Worm (Caenorhabditis elegans): ENCODE results near the gene F46C3.7.

Gene F46C3.7

DNA sequence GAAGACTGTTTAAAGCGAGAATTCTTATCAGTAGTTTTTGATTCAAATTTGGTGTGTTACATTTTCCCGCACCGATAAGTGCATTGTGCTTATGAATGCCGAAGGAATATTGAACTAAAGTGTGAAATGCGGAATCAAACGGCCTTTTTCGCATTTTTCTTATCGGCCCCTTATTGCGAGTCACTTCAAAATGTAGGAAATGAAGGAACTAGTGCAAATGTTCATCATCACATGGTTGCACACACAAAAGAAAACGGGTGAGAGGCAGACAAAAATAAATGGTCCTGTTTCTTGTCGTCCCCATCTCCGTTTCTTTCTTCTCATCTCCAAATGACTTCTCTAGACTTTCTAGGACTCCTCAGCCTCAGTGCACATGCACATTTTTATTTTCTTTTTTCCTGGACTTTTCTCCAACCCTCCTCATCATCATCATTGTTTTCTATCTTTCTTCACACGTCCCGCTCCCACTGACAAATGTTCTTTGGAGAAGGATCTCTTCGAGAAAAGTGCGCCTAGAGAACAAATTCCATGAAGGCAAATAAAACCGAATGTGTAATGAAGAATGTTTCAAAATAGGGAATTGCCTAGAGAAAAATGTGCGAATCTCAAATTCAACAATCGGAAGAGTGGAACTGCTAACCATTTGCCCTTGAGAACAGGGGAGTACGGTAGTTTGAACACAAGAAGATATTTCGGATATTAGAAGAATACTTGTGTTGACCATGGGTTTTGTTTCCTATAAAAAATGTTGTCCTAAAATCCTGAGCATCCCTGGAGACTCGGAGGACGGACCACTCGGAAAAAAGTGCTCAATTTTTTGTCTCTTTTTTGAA, 24.6 kb downstream of the F46C3.7 start:
- peak; percentile 36 for TF ChIP-seq unc-130 (tag; optimal IDR thresholded peaks at IDR 0.05)
- no peak for TF ChIP-seq nhr-11 (tag; optimal IDR thresholded peaks at IDR 0.05)
- no peak for TF ChIP-seq C04F5.9 (tag; optimal IDR thresholded peaks at IDR 0.05)
- no peak for TF ChIP-seq lin-13 (GFP tag; optimal IDR thresholded peaks at IDR 0.05)
- TF ChIP-seq lsy-2 (tag; optimal IDR thresholded peaks at IDR 0.05): peak; percentile 23 to 42
- peak; percentile 2 to 4 for TF ChIP-seq lin-35 (GFP tag; optimal IDR thresholded peaks at IDR 0.05)
- no peak for TF ChIP-seq dpl-1 (GFP tag; optimal IDR thresholded peaks at IDR 0.05)
- no peak for TF ChIP-seq fkh-8 (tag; optimal IDR thresholded peaks at IDR 0.05)
- TF ChIP-seq egl-13 (tag; optimal IDR thresholded peaks at IDR 0.05): no peak
- no peak for TF ChIP-seq skn-1 (tag; optimal IDR thresholded peaks at IDR 0.05)
- no peak for TF ChIP-seq jun-1 (tag; optimal IDR thresholded peaks at IDR 0.05)
- peak; percentile 14 for TF ChIP-seq mep-1 (tag; optimal IDR thresholded peaks at IDR 0.05)
- TF ChIP-seq zip-4 (GFP tag; optimal IDR thresholded peaks at IDR 0.05): no peak
- peak; percentile 63 for TF ChIP-seq dsc-1 (tag; optimal IDR thresholded peaks at IDR 0.05)
- no peak for TF ChIP-seq nhr-20 (tag; optimal IDR thresholded peaks at IDR 0.05)
- no peak for TF ChIP-seq hlh-17 (GFP tag; optimal IDR thresholded peaks at IDR 0.05; ENCODE audit: borderline replicate concordance)
- no peak for TF ChIP-seq nhr-237 (tag; optimal IDR thresholded peaks at IDR 0.05)
- no peak for TF ChIP-seq nhr-47 (tag; optimal IDR thresholded peaks at IDR 0.05)
- no peak for TF ChIP-seq lir-3 (tag; optimal IDR thresholded peaks at IDR 0.05; ENCODE audit: poor library complexity)
- no peak for TF ChIP-seq unc-30 (tag; optimal IDR thresholded peaks at IDR 0.05)
- TF ChIP-seq zag-1 (tag; optimal IDR thresholded peaks at IDR 0.05): peak; percentile 21
- 0 out of 2 replicates have a peak, but pooled peaks have one; percentile 29 for TF ChIP-seq mab-9 (GFP tag; IDR thresholded peaks at IDR 0.05)
- TF ChIP-seq hpl-2 (GFP tag; optimal IDR thresholded peaks at IDR 0.05): no peak
- TF ChIP-seq ztf-4 (tag; optimal IDR thresholded peaks at IDR 0.05): no peak
- no peak for TF ChIP-seq ces-1 (GFP tag; optimal IDR thresholded peaks at IDR 0.05)
- TF ChIP-seq snpc-4 (tag; optimal IDR thresholded peaks at IDR 0.05): no peak
- peak; percentile 41 for TF ChIP-seq snu-23 (GFP tag; optimal IDR thresholded peaks at IDR 0.05)
- no peak for TF ChIP-seq isw-1 (GFP tag; IDR thresholded peaks at IDR 0.05)
- TF ChIP-seq pag-3 (tag; optimal IDR thresholded peaks at IDR 0.05; ENCODE audit: borderline replicate concordance, insufficient read depth): no peak
- TF ChIP-seq ets-5 (GFP tag; IDR thresholded peaks at IDR 0.05): no peak
- no peak for TF ChIP-seq fos-1 (tag; optimal IDR thresholded peaks at IDR 0.05)
- TF ChIP-seq ceh-88 (GFP tag; IDR thresholded peaks at IDR 0.05): no peak
- peak; percentile 62 for TF ChIP-seq rnt-1 (tag; optimal IDR thresholded peaks at IDR 0.05)
- TF ChIP-seq ama-1 (optimal IDR thresholded peaks at IDR 0.05): no peak
- TF ChIP-seq sup-37 (GFP tag; optimal IDR thresholded peaks at IDR 0.05): no peak
- TF ChIP-seq lin-14 (GFP tag; optimal IDR thresholded peaks at IDR 0.05): peak; percentile 88
- no peak for TF ChIP-seq nhr-76 (tag; optimal IDR thresholded peaks at IDR 0.05)
- no peak for TF ChIP-seq ztf-11 (tag; optimal IDR thresholded peaks at IDR 0.05)
- no peak for TF ChIP-seq ceh-63 (GFP tag; optimal IDR thresholded peaks at IDR 0.05)
- no peak for TF ChIP-seq pqm-1 (tag; optimal IDR thresholded peaks at IDR 0.05)
- TF ChIP-seq unc-62 (GFP tag; optimal IDR thresholded peaks at IDR 0.05): no peak
- no peak for TF ChIP-seq lin-39 (tag; optimal IDR thresholded peaks at IDR 0.05)
- TF ChIP-seq pax-3 (tag; optimal IDR thresholded peaks at IDR 0.05): no peak
- no peak for TF ChIP-seq C16A3.4 (tag; optimal IDR thresholded peaks at IDR 0.05)
- TF ChIP-seq C34B4.2 (tag; optimal IDR thresholded peaks at IDR 0.05): no peak
- no peak for TF ChIP-seq nhr-90 (tag; optimal IDR thresholded peaks at IDR 0.05; ENCODE audit: poor library complexity)
- no peak for TF ChIP-seq vab-15 (tag; optimal IDR thresholded peaks at IDR 0.05)
- no peak for TF ChIP-seq sptf-1 (tag; optimal IDR thresholded peaks at IDR 0.05)
- TF ChIP-seq Y116A8C.19 (tag; optimal IDR thresholded peaks at IDR 0.05; ENCODE audit: borderline replicate concordance): no peak
- TF ChIP-seq blmp-1 (tag; optimal IDR thresholded peaks at IDR 0.05): no peak
- no peak for TF ChIP-seq elt-3 (tag; optimal IDR thresholded peaks at IDR 0.05)

Data from whole organism, L1 larva.